Fruit fly (Drosophila melanogaster) whole organism, pupa: Measurements from ENCODE around the gene Tdh.

Experiments
- CG13204 ChIP-seq: fragments of 200-800 bp; sonication (Bioruptor generic); optimal IDR thresholded peaks from 2 replicates; lab custom pipeline; 2018; ENCODE audit warnings: missing biosample characterization, mild to moderate bottlenecking, missing genetic modification characterization, moderate library complexity
- CG14655 ChIP-seq: fragments of 200-800 bp; sonication (Bioruptor generic); optimal IDR thresholded peaks from 3 replicates; lab custom pipeline; 2017; ENCODE audit warnings: mild to moderate bottlenecking, missing biosample characterization, missing genetic modification reagents, missing genetic modification characterization
- CG15710 ChIP-seq: fragments of 200-800 bp; sonication (Bioruptor generic); optimal IDR thresholded peaks from 2 replicates; lab custom pipeline; 2018; ENCODE audit warnings: missing biosample characterization, mild to moderate bottlenecking, missing genetic modification characterization, moderate library complexity
- CG32121 ChIP-seq: fragments of 200-800 bp; sonication (Bioruptor generic); IDR thresholded peaks from 2 replicates; pipeline ENCODE4 v1.3.6; 2022; ENCODE audit warnings: missing biosample characterization, missing genetic modification characterization
- CG8159 ChIP-seq: fragments of 200-800 bp; sonication (Bioruptor generic); optimal IDR thresholded peaks from 3 replicates; lab custom pipeline; 2018; ENCODE audit warnings: missing biosample characterization, mild to moderate bottlenecking, missing genetic modification characterization, moderate library complexity
- CG8301 ChIP-seq: fragments of 200-800 bp; sonication (Bioruptor generic); optimal IDR thresholded peaks from 2 replicates; lab custom pipeline; 2018; ENCODE audit warnings: missing biosample characterization, mild to moderate bottlenecking, missing genetic modification characterization
- CG9948 ChIP-seq: fragments of 200-800 bp; sonication (Bioruptor generic); optimal IDR thresholded peaks from 2 replicates; lab custom pipeline; 2018; ENCODE audit warnings: missing biosample characterization, mild to moderate bottlenecking, missing genetic modification characterization, moderate library complexity
- D1 ChIP-seq: fragments of 200-800 bp; sonication (Bioruptor generic); optimal IDR thresholded peaks from 2 replicates; lab custom pipeline; 2018; ENCODE audit warnings: missing biosample characterization, mild to moderate bottlenecking, missing genetic modification characterization, moderate library complexity
- EcR ChIP-seq: fragments of 200-800 bp; sonication (Bioruptor generic); optimal IDR thresholded peaks from 3 replicates; lab custom pipeline; 2019; ENCODE audit warnings: missing biosample characterization, missing genetic modification characterization, mild to moderate bottlenecking, moderate library complexity, missing genetic modification reagents

dm6 chr3L:20467433-20467832, 689 bp downstream of the Tdh start:
- TF ChIP-seq CG8301 (no peak), CG8159 (tag; lab: Kevin White, UChicago) (no peak), CG9948 (tag; lab: Kevin White, UChicago) (no peak), EcR (no peak), D1 (no peak), CG14655 (no peak), CG13204 (GFP tag; lab: Kevin White, UChicago) (no peak), CG32121 (GFP tag; lab: Robert Waterston, UW) (no peak), CG15710 (tag; lab: Kevin White, UChicago) (no peak)
